Fruit fly (Drosophila melanogaster) whole organism, embryonic: Measurements from ENCODE around the gene dpr20.

ENCODE experiments used
- BEAF-32 ChIP-seq: fragments of 200-800 bp; sonication (Bioruptor generic); optimal IDR thresholded peaks from 3 replicates; lab custom pipeline; 2017; ENCODE audit warnings: missing biosample characterization, missing genetic modification characterization, mild to moderate bottlenecking, moderate library complexity, missing genetic modification reagents
- Bgb ChIP-seq: fragments of 200-800 bp; sonication (Bioruptor generic); IDR thresholded peaks from 2 replicates; pipeline ENCODE4 v1.3.6; 2022; ENCODE audit warnings: missing biosample characterization, missing genetic modification characterization; ENCODE audit not compliant: partially characterized antibody
- Blimp-1 ChIP-seq: fragments of 200-800 bp; sonication (Bioruptor generic); optimal IDR thresholded peaks from 3 replicates; lab custom pipeline; 2018; ENCODE audit warnings: missing biosample characterization, missing genetic modification characterization, mild to moderate bottlenecking, moderate library complexity, missing genetic modification reagents
- CG10267 ChIP-seq: fragments of 200-800 bp; sonication (Bioruptor generic); optimal IDR thresholded peaks from 2 replicates; lab custom pipeline; 2018; ENCODE audit warnings: missing biosample characterization, mild to moderate bottlenecking, missing genetic modification characterization, moderate library complexity
- CG11093 ChIP-seq: fragments of 200-800 bp; sonication (Bioruptor generic); IDR thresholded peaks from 3 replicates; pipeline ENCODE4 v1.3.6; 2022; ENCODE audit warnings: missing biosample characterization, missing genetic modification characterization
- CG13287 ChIP-seq: fragments of 200-800 bp; sonication (Bioruptor generic); IDR thresholded peaks from 2 replicates; pipeline ENCODE4 v1.3.6; 2022; ENCODE audit warnings: missing biosample characterization, missing genetic modification characterization; ENCODE audit not compliant: partially characterized antibody
- CG13624 ChIP-seq: fragments of 200-800 bp; sonication (Bioruptor generic); optimal IDR thresholded peaks from 2 replicates; lab custom pipeline; 2016; ENCODE audit warnings: missing biosample characterization, missing genetic modification characterization
- CG14710 ChIP-seq: fragments of 200-800 bp; sonication (Bioruptor generic); optimal IDR thresholded peaks from 3 replicates; lab custom pipeline; 2019; ENCODE audit warnings: missing biosample characterization, mild to moderate bottlenecking, missing genetic modification characterization, moderate library complexity
- CG1603 ChIP-seq: fragments of 200-800 bp; sonication (Bioruptor generic); optimal IDR thresholded peaks from 2 replicates; lab custom pipeline; 2019; ENCODE audit warnings: missing biosample characterization, mild to moderate bottlenecking, missing genetic modification characterization, moderate library complexity
- CG16813 ChIP-seq: fragments of 200-800 bp; sonication (Bioruptor generic); IDR thresholded peaks from 3 replicates; pipeline ENCODE4 v1.3.6; 2022; ENCODE audit warnings: missing biosample characterization, missing genetic modification characterization; ENCODE audit not compliant: partially characterized antibody
- CG17359 ChIP-seq: fragments of 200-800 bp; sonication (Bioruptor generic); optimal IDR thresholded peaks from 3 replicates; lab custom pipeline; 2018; ENCODE audit warnings: missing biosample characterization, mild to moderate bottlenecking, missing genetic modification characterization, moderate library complexity
- CG17829 ChIP-seq: fragments of 200-800 bp; optimal IDR thresholded peaks from 2 replicates; lab custom pipeline; 2019; ENCODE audit warnings: missing biosample characterization, mild to moderate bottlenecking, missing genetic modification characterization, moderate library complexity
- CG2129 ChIP-seq: fragments of 200-800 bp; sonication (Bioruptor generic); IDR thresholded peaks from 2 replicates; pipeline ENCODE4 v1.3.6; 2022; ENCODE audit warnings: missing biosample characterization, missing genetic modification characterization; ENCODE audit not compliant: partially characterized antibody
- CG3847 ChIP-seq: fragments of 200-800 bp; sonication (Bioruptor generic); IDR thresholded peaks from 2 replicates; pipeline ENCODE4 v1.3.6; 2022; ENCODE audit warnings: missing biosample characterization, missing genetic modification characterization
- CG4617 ChIP-seq: fragments of 200-800 bp; sonication (Bioruptor generic); optimal IDR thresholded peaks from 3 replicates; lab custom pipeline; 2016; ENCODE audit warnings: missing biosample characterization, missing genetic modification characterization, borderline replicate concordance
- CG6791 ChIP-seq: fragments of 200-800 bp; sonication (Bioruptor generic); IDR thresholded peaks from 3 replicates; pipeline ENCODE4 v1.3.6; 2022; ENCODE audit warnings: missing biosample characterization, missing genetic modification characterization; ENCODE audit not compliant: partially characterized antibody
- CG9437 ChIP-seq: fragments of 200-800 bp; sonication (Bioruptor generic); optimal IDR thresholded peaks from 2 replicates; lab custom pipeline; 2018; ENCODE audit warnings: missing biosample characterization, mild to moderate bottlenecking, missing genetic modification characterization
- CG9727 ChIP-seq: fragments of 200-800 bp; sonication (Bioruptor generic); optimal IDR thresholded peaks from 3 replicates; lab custom pipeline; 2017; ENCODE audit warnings: missing biosample characterization, mild to moderate bottlenecking, missing genetic modification characterization
- Dp ChIP-seq: fragments of 200-800 bp; sonication (Bioruptor generic); optimal IDR thresholded peaks from 2 replicates; lab custom pipeline; 2018; ENCODE audit warnings: missing biosample characterization, mild to moderate bottlenecking, missing genetic modification characterization, moderate library complexity
- Dref ChIP-seq: fragments of 200-800 bp; sonication (Bioruptor generic); IDR thresholded peaks from 2 replicates; pipeline ENCODE4 v1.3.6; 2022; ENCODE audit warnings: missing biosample characterization, missing genetic modification characterization
- E2f2 ChIP-seq: fragments of 200-800 bp; sonication (Bioruptor generic); IDR thresholded peaks from 2 replicates; pipeline ENCODE4 v1.3.6; 2022; ENCODE audit warnings: missing biosample characterization, missing genetic modification characterization
- H2.0 ChIP-seq: fragments of 200-800 bp; sonication (Bioruptor generic); IDR thresholded peaks from 2 replicates; pipeline ENCODE4 v1.3.6; 2022; ENCODE audit warnings: missing biosample characterization, missing genetic modification characterization
- HLH3B ChIP-seq: fragments of 200-800 bp; sonication (Bioruptor generic); IDR thresholded peaks from 2 replicates; pipeline ENCODE4 v1.3.6; 2022; ENCODE audit warnings: missing biosample characterization, missing genetic modification characterization
- MESR4 ChIP-seq: fragments of 200-800 bp; sonication (Bioruptor generic); optimal IDR thresholded peaks from 2 replicates; lab custom pipeline; 2018; ENCODE audit warnings: missing biosample characterization, mild to moderate bottlenecking, missing genetic modification characterization, moderate library complexity
- Med ChIP-seq: fragments of 200-800 bp; sonication (Bioruptor generic); peaks from one replicate; lab custom pipeline; 2016; ENCODE audit warnings: missing biosample characterization, missing genetic modification characterization, mild to moderate bottlenecking, inconsistent platforms, moderate library complexity
- Oaz ChIP-seq: fragments of 200-800 bp; sonication (Bioruptor generic); IDR thresholded peaks from 2 replicates; pipeline ENCODE4 v1.3.6; 2022; ENCODE audit warnings: missing biosample characterization, missing genetic modification characterization
- Six4 ChIP-seq: fragments of 200-800 bp; sonication (Bioruptor generic); optimal IDR thresholded peaks from 2 replicates; lab custom pipeline; 2016; ENCODE audit warnings: missing biosample characterization, missing genetic modification characterization
- Sry-δ ChIP-seq: fragments of 200-800 bp; sonication (Bioruptor generic); optimal IDR thresholded peaks from 2 replicates; lab custom pipeline; 2016; ENCODE audit warnings: missing biosample characterization, missing genetic modification characterization
- Tbp ChIP-seq: fragments of >200 bp; optimal IDR thresholded peaks from 2 replicates; lab custom pipeline; 2018; ENCODE audit warnings: missing biosample characterization, missing genetic modification characterization
- YL-1 ChIP-seq: fragments of 200-800 bp; sonication (Bioruptor generic); optimal IDR thresholded peaks from 3 replicates; lab custom pipeline; 2017; ENCODE audit warnings: missing biosample characterization, mild to moderate bottlenecking, missing genetic modification characterization
- ato ChIP-seq: fragments of 200-800 bp; sonication (Bioruptor generic); IDR thresholded peaks from 2 replicates; pipeline ENCODE4 v1.3.6; 2022; ENCODE audit warnings: missing biosample characterization, missing genetic modification characterization; ENCODE audit not compliant: partially characterized antibody
- bbx ChIP-seq: fragments of 200-800 bp; sonication (Bioruptor generic); IDR thresholded peaks from 2 replicates; pipeline ENCODE4 v1.3.6; 2022; ENCODE audit warnings: missing biosample characterization, missing genetic modification characterization; ENCODE audit not compliant: partially characterized antibody
- cg ChIP-seq: fragments of 200-800 bp; sonication (Bioruptor generic); optimal IDR thresholded peaks from 3 replicates; lab custom pipeline; 2019; ENCODE audit warnings: missing biosample characterization, mild to moderate bottlenecking, missing genetic modification characterization, moderate library complexity
- crp ChIP-seq, 2 experiments: fragments of 200-800 bp; sonication (Bioruptor generic); optimal IDR thresholded peaks; 2 replicates in 1 of 2; 3 replicates in 1 of 2; lab custom pipeline; 2017; ENCODE audit warnings: missing biosample characterization in 2 of 2, missing genetic modification characterization in 2 of 2, mild to moderate bottlenecking in 1 of 2, moderate library complexity in 1 of 2
- hb ChIP-seq: fragments of 200-800 bp; sonication (Bioruptor generic); IDR thresholded peaks from 3 replicates; pipeline ENCODE4 v1.3.6; 2022; ENCODE audit warnings: missing biosample characterization, missing genetic modification characterization; ENCODE audit not compliant: partially characterized antibody
- hbn ChIP-seq: fragments of 200-800 bp; sonication (Bioruptor generic); IDR thresholded peaks from 2 replicates; pipeline ENCODE4 v1.3.6; 2022; ENCODE audit warnings: missing biosample characterization, missing genetic modification characterization; ENCODE audit not compliant: partially characterized antibody
- jigr1 ChIP-seq: fragments of 200-800 bp; sonication (Bioruptor generic); IDR thresholded peaks from 3 replicates; pipeline ENCODE4 v1.3.6; 2022; ENCODE audit warnings: missing biosample characterization, missing genetic modification characterization
- knrl ChIP-seq: fragments of 200-800 bp; sonication (Bioruptor generic); IDR thresholded peaks from 3 replicates; pipeline ENCODE4 v1.3.6; 2022; ENCODE audit warnings: missing biosample characterization, missing genetic modification characterization; ENCODE audit not compliant: partially characterized antibody
- lbe ChIP-seq: fragments of 200-800 bp; sonication (Bioruptor generic); optimal IDR thresholded peaks from 2 replicates; lab custom pipeline; 2016; ENCODE audit warnings: missing biosample characterization, mild to moderate bottlenecking, missing genetic modification characterization
- phol ChIP-seq: fragments of 200-800 bp; sonication (Bioruptor generic); optimal IDR thresholded peaks from 3 replicates; lab custom pipeline; 2018; ENCODE audit warnings: missing biosample characterization, mild to moderate bottlenecking, missing genetic modification characterization, moderate library complexity
- pzg ChIP-seq: fragments of 200-800 bp; sonication (Bioruptor generic); optimal IDR thresholded peaks from 3 replicates; lab custom pipeline; 2018; ENCODE audit warnings: missing biosample characterization, mild to moderate bottlenecking, missing genetic modification characterization, moderate library complexity
- scrt ChIP-seq: fragments of 200-800 bp; sonication (Bioruptor generic); optimal IDR thresholded peaks from 2 replicates; lab custom pipeline; 2018; ENCODE audit warnings: missing biosample characterization, mild to moderate bottlenecking, missing genetic modification characterization, moderate library complexity
- sna ChIP-seq: fragments of 200-800 bp; sonication (Bioruptor generic); IDR thresholded peaks from 2 replicates; pipeline ENCODE4 v1.3.6; 2022; ENCODE audit warnings: missing biosample characterization, missing genetic modification characterization; ENCODE audit not compliant: partially characterized antibody
- stwl ChIP-seq: fragments of 200-800 bp; sonication (Bioruptor generic); optimal IDR thresholded peaks from 3 replicates; lab custom pipeline; 2018; ENCODE audit warnings: missing biosample characterization, mild to moderate bottlenecking, missing genetic modification characterization, moderate library complexity
- trem ChIP-seq: fragments of 200-800 bp; optimal IDR thresholded peaks from 3 replicates; lab custom pipeline; 2019; ENCODE audit warnings: missing biosample characterization, mild to moderate bottlenecking, missing genetic modification characterization, moderate library complexity
- twi ChIP-seq: fragments of 200-800 bp; optimal IDR thresholded peaks from 2 replicates; lab custom pipeline; 2019; ENCODE audit warnings: missing biosample characterization, mild to moderate bottlenecking, missing genetic modification characterization, moderate library complexity
- zen2 ChIP-seq: fragments of 200-800 bp; sonication (Bioruptor generic); IDR thresholded peaks from 3 replicates; pipeline ENCODE4 v1.3.6; 2022; ENCODE audit warnings: missing biosample characterization, missing genetic modification characterization; ENCODE audit not compliant: partially characterized antibody

dpr20 gene

DNA sequence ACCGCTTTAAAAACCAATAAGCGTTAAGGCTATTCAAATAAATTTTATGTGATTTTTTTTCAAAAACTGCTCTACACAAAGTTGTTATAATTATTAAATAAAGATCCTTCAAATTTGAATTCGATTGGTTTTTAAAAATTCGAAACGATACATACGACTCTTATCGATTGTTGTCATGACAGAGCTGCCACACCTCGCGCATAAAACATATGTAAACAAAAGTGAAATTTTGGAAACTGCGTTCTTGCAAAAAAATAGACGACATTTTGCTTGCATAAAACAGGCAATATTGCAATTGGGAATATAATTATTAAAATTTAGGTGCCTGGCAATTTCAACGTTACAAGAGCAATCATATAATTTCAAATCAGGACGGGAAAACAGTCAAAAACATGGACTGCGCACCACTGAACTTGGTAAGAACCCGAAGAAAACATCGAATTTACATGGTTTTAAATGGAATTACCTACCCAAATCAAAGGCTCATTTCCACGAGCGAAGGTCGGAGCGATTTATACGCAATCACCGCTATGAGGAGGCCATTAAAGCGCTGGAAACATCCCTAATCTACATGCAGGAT lies 21.5 kb downstream of the dpr20 start, which contains the start of gene CG42554:
CG42554 (plus strand) TSS at position 229 of the 580 bp plus-strand sequence.
- TF ChIP-seq Sry-δ (GFP tag; lab: Kevin White, UChicago) (peak; percentile 37), CG13624 (GFP tag; lab: Kevin White, UChicago) (peak; percentile 60), CG17359 (tag; lab: Kevin White, UChicago) (no peak), CG10267 (tag; lab: Kevin White, UChicago) (peak; percentile 38), H2.0 (GFP tag; lab: Robert Waterston, UW) (no peak), CG9727 (no peak), CG16813 (GFP tag; lab: Robert Waterston, UW) (peak; percentile 51; the same call in 2 of the 3 replicates), Bgb (GFP tag; lab: Robert Waterston, UW) (peak; percentile 58; the same call in 1 of the 2 replicates), ato (GFP tag; lab: Robert Waterston, UW) (0 out of 2 replicates have a peak, but pooled peaks have one; percentile 22), E2f2 (peak; percentile 92), stwl (tag; lab: Kevin White, UChicago) (peak; percentile 32), Blimp-1 (GFP tag; lab: Kevin White, UChicago) (peak; percentile 90), CG13287 (GFP tag; lab: Robert Waterston, UW) (peak; percentile 72), hbn (GFP tag; lab: Robert Waterston, UW) (peak; percentile 52; the same call in 1 of the 2 replicates), trem (tag; lab: Kevin White, UChicago) (peak; percentile 63), MESR4 (GFP tag; lab: Kevin White, UChicago) (peak; percentile 45), CG2129 (GFP tag; lab: Robert Waterston, UW) (peak; percentile 30; the same call in 1 of the 2 replicates), Tbp (GFP tag; lab: Kevin White, UChicago) (no peak), scrt (GFP tag; lab: Kevin White, UChicago) (no peak), sna (GFP tag; lab: Robert Waterston, UW) (no peak), BEAF-32 (GFP tag; lab: Kevin White, UChicago) (peak; percentile 64), lbe (peak; percentile 2), CG14710 (peak; percentile 44), Six4 (no peak), hb (GFP tag; lab: Robert Waterston, UW) (no peak), pzg (GFP tag; lab: Kevin White, UChicago) (peak; percentile 44), Dref (GFP tag; lab: Robert Waterston, UW) (peak; percentile 82), zen2 (GFP tag; lab: Robert Waterston, UW) (no peak; the same call in 2 of the 3 replicates), twi (tag; lab: Kevin White, UChicago) (peak; percentile 10), Med (GFP tag; lab: Kevin White, UChicago) (peak; percentile 11), Dp (GFP tag; lab: Kevin White, UChicago) (peak; percentile 88), phol (tag; lab: Kevin White, UChicago) (peak; percentile 8), CG9437 (no peak), CG3847 (GFP tag; lab: Robert Waterston, UW) (no peak), CG6791 (GFP tag; lab: Robert Waterston, UW) (peak; percentile 33; the same call in 1 of the 3 replicates), Oaz (GFP tag; lab: Robert Waterston, UW) (no peak), jigr1 (GFP tag; lab: Robert Waterston, UW) (no peak), CG11093 (GFP tag; lab: Robert Waterston, UW) (no peak), CG1603 (peak; percentile 20), crp (GFP tag; optimal IDR thresholded peaks at IDR 0.05; lab: Kevin White, UChicago) (peak in 1 of 2 experiments; percentile 77), CG4617 (peak; percentile 59), CG17829 (tag; lab: Kevin White, UChicago) (no peak), knrl (GFP tag; lab: Robert Waterston, UW) (peak; percentile 41; the same call in 2 of the 3 replicates), cg (GFP tag; lab: Kevin White, UChicago) (no peak), bbx (GFP tag; lab: Robert Waterston, UW) (peak; percentile 26; the same call in 1 of the 2 replicates), YL-1 (GFP tag; lab: Kevin White, UChicago) (peak; percentile 69), HLH3B (GFP tag; lab: Robert Waterston, UW) (no peak)
